Worm (Caenorhabditis elegans) whole organism, midembryonic: ENCODE data around the gene gap-1.

Experiments
- T22C8.4 ChIP-seq: fragments of 200-800 bp; sonication (Bioruptor generic); IDR thresholded peaks from 2 replicates; pipeline ENCODE4 v1.3.6; 2022; ENCODE audit warnings: missing genetic modification characterization, missing compliant biosample characterization
- cog-1 ChIP-seq: sonication (generic microtip); optimal IDR thresholded peaks from 2 replicates; lab custom pipeline; 2016; ENCODE audit warnings: missing genetic modification characterization, missing compliant biosample characterization
- flt-1 ChIP-seq: fragments of 200-800 bp; sonication (Bioruptor generic); IDR thresholded peaks from 2 replicates; pipeline ENCODE4 v1.3.6; 2022; ENCODE audit warnings: missing genetic modification characterization, missing compliant biosample characterization
- klf-2 ChIP-seq: fragments of 200-800 bp; sonication (Bioruptor generic); conservative IDR thresholded peaks from 2 replicates; pipeline ENCODE4 v1.3.6; 2022; ENCODE audit warnings: missing genetic modification reagents, missing genetic modification characterization, missing compliant biosample characterization
- med-1 ChIP-seq: sonication (generic microtip); optimal IDR thresholded peaks from 2 replicates; lab custom pipeline; 2017; ENCODE audit warnings: missing genetic modification characterization, mild to moderate bottlenecking, missing compliant biosample characterization, antibody characterized with exemption, missing genetic modification reagents; ENCODE audit not compliant: insufficient read depth
- ref-1 ChIP-seq: fragments of 200-800 bp; sonication (Bioruptor generic); conservative IDR thresholded peaks from 2 replicates; pipeline ENCODE4 v1.3.6; 2022; ENCODE audit warnings: missing genetic modification reagents, missing genetic modification characterization, missing compliant biosample characterization
- tab-1 ChIP-seq: fragments of 200-800 bp; sonication (Bioruptor generic); IDR thresholded peaks from 2 replicates; pipeline ENCODE4 v1.3.6; 2022; ENCODE audit warnings: missing genetic modification characterization, missing compliant biosample characterization
- ztf-29 ChIP-seq: fragments of 200-800 bp; sonication (Bioruptor generic); IDR thresholded peaks from 2 replicates; pipeline ENCODE4 v1.3.6; 2022; ENCODE audit warnings: missing genetic modification reagents, missing genetic modification characterization, missing compliant biosample characterization

DNA sequence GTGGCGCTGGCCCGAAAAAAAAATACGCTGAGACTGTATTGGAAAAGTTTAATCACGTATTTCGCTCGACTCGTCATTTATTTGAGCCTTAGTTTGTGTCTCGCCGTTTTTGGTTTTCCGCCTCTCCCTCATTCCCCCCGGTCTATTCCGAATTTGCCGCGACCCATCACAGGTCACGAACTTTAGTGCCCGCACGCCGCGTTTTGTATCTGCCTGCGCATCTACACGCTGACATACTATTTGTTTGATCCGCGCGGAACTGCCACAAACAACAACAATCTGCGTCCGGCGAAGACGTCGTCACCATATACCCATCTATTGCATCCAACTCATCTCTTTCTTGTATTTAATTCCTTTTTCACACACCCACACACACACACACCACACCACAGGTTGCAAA lies 17.9 kb downstream of the gap-1 start:
- TF ChIP-seq flt-1 (GFP tag; lab: Robert Waterston, UW) (no peak), tab-1 (GFP tag; lab: Robert Waterston, UW) (no peak), T22C8.4 (no peak), cog-1 (tag; lab: Kevin White, UChicago) (no peak), med-1 (GFP tag; lab: Kevin White, UChicago) (no peak), ref-1 (no peak), ztf-29 (no peak), klf-2 (GFP tag; lab: Robert Waterston, UW) (no peak)
